Fruit fly (Drosophila melanogaster): ENCODE data around the gene Hibch.

Gene Hibch

DNA sequence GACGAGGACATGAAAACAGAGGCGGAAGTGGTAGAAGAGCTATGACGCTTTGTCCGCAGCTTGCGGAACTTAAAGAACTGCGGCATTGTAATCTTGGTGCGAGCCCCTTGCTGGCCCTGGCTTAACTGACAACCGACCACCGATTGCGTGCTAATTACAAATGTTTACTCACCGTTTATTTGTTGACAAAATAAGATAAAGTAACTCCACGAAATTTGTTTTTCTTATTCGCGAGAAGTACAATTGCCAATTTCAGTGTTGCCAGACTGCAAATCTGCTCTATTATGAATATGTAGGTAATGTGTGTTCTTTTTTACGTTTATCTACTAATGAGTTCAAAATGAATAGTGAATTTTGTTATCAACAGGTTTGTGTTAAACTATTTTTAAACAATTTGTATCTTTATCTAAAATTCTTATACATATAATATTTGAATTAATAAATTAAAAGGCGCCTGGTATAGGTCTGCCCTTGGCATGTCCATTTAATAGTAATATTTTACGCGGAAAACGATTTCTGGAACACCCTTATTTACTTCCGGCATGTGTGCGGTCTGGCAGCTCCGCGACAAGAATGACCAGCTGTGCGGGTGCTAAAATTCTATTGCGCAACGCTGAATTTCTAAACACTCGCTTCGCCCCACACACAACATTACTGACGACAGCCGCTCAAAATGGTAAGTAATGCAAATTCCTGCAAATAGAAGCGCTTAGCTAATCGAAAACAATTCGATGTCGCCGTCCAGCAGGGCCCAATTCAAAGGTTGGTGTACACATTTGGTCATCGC is at the start of gene Hibch, which contains the start of gene Atg4b (continued):
- peak; percentile 51 for TF ChIP-seq stwl (tag; optimal IDR thresholded peaks at IDR 0.05)
- peak; percentile 90 for TF ChIP-seq CG11456 (GFP tag; IDR thresholded peaks at IDR 0.05)
- no peak for TF ChIP-seq CG2129 (GFP tag; IDR thresholded peaks at IDR 0.05; ENCODE audit: partially characterized antibody)
- no peak for TF ChIP-seq ham (GFP tag; IDR thresholded peaks at IDR 0.05)
- TF ChIP-seq tgo (GFP tag; IDR thresholded peaks at IDR 0.05): peak; percentile 72
- peak; percentile 4 for TF ChIP-seq gcm2 (GFP tag; optimal IDR thresholded peaks at IDR 0.05)
- no peak for TF ChIP-seq Sox102F (GFP tag; optimal IDR thresholded peaks at IDR 0.05)
- TF ChIP-seq CG1647 (GFP tag; optimal IDR thresholded peaks at IDR 0.05): peak; percentile 8
- TF ChIP-seq CG4424 (GFP tag; optimal IDR thresholded peaks at IDR 0.05): peak; percentile 83
- TF ChIP-seq sisA (GFP tag; IDR thresholded peaks at IDR 0.05): peak; percentile 84
- peak; percentile 48 to 91 for TF ChIP-seq crp (GFP tag; optimal IDR thresholded peaks at IDR 0.05)
- no peak; the same call in 1 of the 3 replicates for TF ChIP-seq CG11695 (GFP tag; IDR thresholded peaks at IDR 0.05)
- peak; percentile 58 for TF ChIP-seq CG3407 (GFP tag; optimal IDR thresholded peaks at IDR 0.05)
- TF ChIP-seq Ssrp (tag; optimal IDR thresholded peaks at IDR 0.05): peak; percentile 85
- TF ChIP-seq scrt (GFP tag; optimal IDR thresholded peaks at IDR 0.05): peak; percentile 78
- TF ChIP-seq E2f1 (GFP tag; IDR thresholded peaks at IDR 0.05): peak; percentile 68
- TF ChIP-seq mirr (GFP tag; optimal IDR thresholded peaks at IDR 0.05): peak; percentile 46
- peak; percentile 84 for TF ChIP-seq gcm (GFP tag; optimal IDR thresholded peaks at IDR 0.05)
- TF ChIP-seq CG10274 (GFP tag; optimal IDR thresholded peaks at IDR 0.05): peak; percentile 44
- peak; percentile 64 for TF ChIP-seq CG17385 (GFP tag; optimal IDR thresholded peaks at IDR 0.05)
- TF ChIP-seq CG3726 (GFP tag; IDR thresholded peaks at IDR 0.05): peak; percentile 69; the same call in 2 of the 3 replicates
- peak; percentile 45 for TF ChIP-seq trh (GFP tag; optimal IDR thresholded peaks at IDR 0.05)
- TF ChIP-seq CG9876 (GFP tag; optimal IDR thresholded peaks at IDR 0.05): no peak
- peak; percentile 47 for TF ChIP-seq pfk (GFP tag; optimal IDR thresholded peaks at IDR 0.05)
- no peak for TF ChIP-seq Antp (GFP tag; optimal IDR thresholded peaks at IDR 0.05)
- peak; percentile 86 for TF ChIP-seq Fer2 (tag; optimal IDR thresholded peaks at IDR 0.05)
- TF ChIP-seq croc (GFP tag; conservative IDR thresholded peaks at IDR 0.05): peak; percentile 69; the same call in 2 of the 3 replicates
- TF ChIP-seq CG15696 (tag; optimal IDR thresholded peaks at IDR 0.05): peak; percentile 91
- TF ChIP-seq usp (GFP tag; optimal IDR thresholded peaks at IDR 0.05): no peak
- peak; percentile 79 for TF ChIP-seq CG4328 (GFP tag; optimal IDR thresholded peaks at IDR 0.05)
- peak; percentile 81 for TF ChIP-seq Dbx (GFP tag; IDR thresholded peaks at IDR 0.05)
- no peak for TF ChIP-seq ab (GFP tag; optimal IDR thresholded peaks at IDR 0.05)
- no peak for TF ChIP-seq CG1832 (GFP tag; optimal IDR thresholded peaks at IDR 0.05)
- no peak for TF ChIP-seq br (optimal IDR thresholded peaks at IDR 0.05)
- no peak for TF ChIP-seq bigmax (GFP tag; optimal IDR thresholded peaks at IDR 0.05)
- TF ChIP-seq nom (GFP tag; optimal IDR thresholded peaks at IDR 0.05): peak; percentile 75
- no peak for TF ChIP-seq cg (GFP tag; optimal IDR thresholded peaks at IDR 0.05)
- peak; percentile 73; the same call in 2 of the 3 replicates for TF ChIP-seq H15 (GFP tag; IDR thresholded peaks at IDR 0.05)
- peak; percentile 85 for TF ChIP-seq dysf (GFP tag; IDR thresholded peaks at IDR 0.05)
- TF ChIP-seq al (GFP tag; IDR thresholded peaks at IDR 0.05): peak; percentile 78
- TF ChIP-seq bowl (GFP tag; IDR thresholded peaks at IDR 0.05): no peak
- no peak for TF ChIP-seq dm (GFP tag; optimal IDR thresholded peaks at IDR 0.05)
- TF ChIP-seq ara (GFP tag; IDR thresholded peaks at IDR 0.05): peak; percentile 71; the same call in 1 of the 2 replicates
- TF ChIP-seq D (optimal IDR thresholded peaks at IDR 0.05): no peak
- TF ChIP-seq D (GFP tag; optimal IDR thresholded peaks at IDR 0.05): peak; percentile 82
- TF ChIP-seq CG9215 (GFP tag; IDR thresholded peaks at IDR 0.05): peak; percentile 86
- peak; percentile 38 to 79 for TF ChIP-seq bsh (GFP tag; optimal IDR thresholded peaks at IDR 0.05)
- TF ChIP-seq fd64A (GFP tag; optimal IDR thresholded peaks at IDR 0.05): no peak
- no peak for TF ChIP-seq en (GFP tag; optimal IDR thresholded peaks at IDR 0.05)
- peak; percentile 77 for TF ChIP-seq CG6272 (GFP tag; IDR thresholded peaks at IDR 0.05)
